Fruit fly (Drosophila melanogaster): ENCODE measurements around the gene CenG1A.

CenG1A gene

dm6 chr2L:13877934-13878580 lies 42.7 kb downstream of the CenG1A start (continued):
- TF ChIP-seq row (GFP tag; IDR thresholded peaks at IDR 0.05): no peak
- no peak for TF ChIP-seq HLHmδ (GFP tag; optimal IDR thresholded peaks at IDR 0.05)
- no peak for TF ChIP-seq lola (GFP tag; optimal IDR thresholded peaks at IDR 0.05)
- TF ChIP-seq CG7357 (GFP tag; IDR thresholded peaks at IDR 0.05): no peak
- no peak for TF ChIP-seq Kr (GFP tag; optimal IDR thresholded peaks at IDR 0.05)
- TF ChIP-seq CG13424 (tag; optimal IDR thresholded peaks at IDR 0.05): no peak
- TF ChIP-seq Hr78 (GFP tag; optimal IDR thresholded peaks at IDR 0.05): no peak
- no peak for TF ChIP-seq oc (tag; optimal IDR thresholded peaks at IDR 0.05)
- TF ChIP-seq Blimp-1 (GFP tag; optimal IDR thresholded peaks at IDR 0.05): no peak
- no peak for TF ChIP-seq dmrt99B (tag; optimal IDR thresholded peaks at IDR 0.05)
- TF ChIP-seq Dad (GFP tag; optimal IDR thresholded peaks at IDR 0.05): no peak
- TF ChIP-seq CG6689 (GFP tag; IDR thresholded peaks at IDR 0.05): peak; percentile 19; the same call in 1 of the 2 replicates
- TF ChIP-seq CG4282 (GFP tag; optimal IDR thresholded peaks at IDR 0.05): no peak
- TF ChIP-seq CG17385 (GFP tag; optimal IDR thresholded peaks at IDR 0.05): no peak
- no peak for TF ChIP-seq fu2 (GFP tag; optimal IDR thresholded peaks at IDR 0.05)
- TF ChIP-seq exex (tag; optimal IDR thresholded peaks at IDR 0.05): no peak
- no peak for TF ChIP-seq CG16779 (GFP tag; IDR thresholded peaks at IDR 0.05)
- no peak for TF ChIP-seq CG11696 (GFP tag; IDR thresholded peaks at IDR 0.05)
- no peak for TF ChIP-seq CG10543 (GFP tag; optimal IDR thresholded peaks at IDR 0.05)
- TF ChIP-seq MBD-R2 (GFP tag; IDR thresholded peaks at IDR 0.05): no peak
- no peak for TF ChIP-seq emc (GFP tag; optimal IDR thresholded peaks at IDR 0.05)
- no peak for TF ChIP-seq CG15011 (GFP tag; optimal IDR thresholded peaks at IDR 0.05)
- TF ChIP-seq bowl (GFP tag; IDR thresholded peaks at IDR 0.05): no peak
- TF ChIP-seq yki (optimal IDR thresholded peaks at IDR 0.05): peak; percentile 25
- TF ChIP-seq CG11723 (GFP tag; optimal IDR thresholded peaks at IDR 0.05): no peak
- peak; percentile 21 for TF ChIP-seq Vsx1 (GFP tag; optimal IDR thresholded peaks at IDR 0.05)
- TF ChIP-seq hth (optimal IDR thresholded peaks at IDR 0.05): no peak
- TF ChIP-seq sna (GFP tag; IDR thresholded peaks at IDR 0.05; ENCODE audit: partially characterized antibody): no peak
- TF ChIP-seq abd-A (tag; optimal IDR thresholded peaks at IDR 0.05): peak; percentile 9
- TF ChIP-seq ftz-f1 (GFP tag; optimal IDR thresholded peaks at IDR 0.05): no peak
- TF ChIP-seq cato (GFP tag; optimal IDR thresholded peaks at IDR 0.05; ENCODE audit: borderline replicate concordance): no peak
- TF ChIP-seq rib (GFP tag; IDR thresholded peaks at IDR 0.05): no peak
- TF ChIP-seq Nf-YC (tag; optimal IDR thresholded peaks at IDR 0.05): no peak
- TF ChIP-seq jumu (GFP tag; optimal IDR thresholded peaks at IDR 0.05): no peak
- TF ChIP-seq CG9876 (GFP tag; optimal IDR thresholded peaks at IDR 0.05): no peak
- TF ChIP-seq Sry-δ (GFP tag; optimal IDR thresholded peaks at IDR 0.05): no peak
- TF ChIP-seq Trl (optimal IDR thresholded peaks at IDR 0.05): peak; percentile 87 to 90
- TF ChIP-seq Trl (GFP tag; optimal IDR thresholded peaks at IDR 0.05): no peak
- TF ChIP-seq chm (GFP tag; IDR thresholded peaks at IDR 0.05): peak; percentile 35; the same call in 1 of the 2 replicates
- TF ChIP-seq B-H1 (GFP tag; IDR thresholded peaks at IDR 0.05): no peak
- no peak for TF ChIP-seq tna (GFP tag; IDR thresholded peaks at IDR 0.05; ENCODE audit: partially characterized antibody)
- TF ChIP-seq Eip74EF (GFP tag; optimal IDR thresholded peaks at IDR 0.05): peak in 1 of 2 experiments; percentile 13
- no peak for TF ChIP-seq sc (optimal IDR thresholded peaks at IDR 0.05)
- TF ChIP-seq sc (GFP tag; optimal IDR thresholded peaks at IDR 0.05): no peak
- TF ChIP-seq btn (GFP tag; optimal IDR thresholded peaks at IDR 0.05): no peak

All from whole organism, embryonic.